Fruit fly (Drosophila melanogaster) whole organism, adult: ENCODE data around the gene SrpRbeta.

Experiments used
- CG1620 ChIP-seq: fragments of 200-800 bp; sonication (Bioruptor generic); optimal IDR thresholded peaks from 2 replicates; lab custom pipeline; 2016; ENCODE audit warnings: missing biosample characterization, missing genetic modification characterization
- CG33017 ChIP-seq: fragments of 200-800 bp; sonication (Bioruptor generic); optimal IDR thresholded peaks from 2 replicates; lab custom pipeline; 2018; ENCODE audit warnings: missing biosample characterization, mild to moderate bottlenecking, missing genetic modification characterization, moderate library complexity
- CG5204 ChIP-seq: fragments of 200-800 bp; sonication (Bioruptor generic); optimal IDR thresholded peaks from 2 replicates; lab custom pipeline; 2016; ENCODE audit warnings: missing biosample characterization, missing genetic modification characterization
- CG7101 ChIP-seq: fragments of 200-800 bp; sonication (Bioruptor generic); optimal IDR thresholded peaks from 2 replicates; lab custom pipeline; 2018; ENCODE audit warnings: missing biosample characterization, mild to moderate bottlenecking, missing genetic modification characterization, moderate library complexity
- Clk ChIP-seq: fragments of 200-800 bp; sonication (Bioruptor generic); optimal IDR thresholded peaks from 2 replicates; lab custom pipeline; 2017; ENCODE audit warnings: missing biosample characterization, missing genetic modification characterization
- Crg-1 ChIP-seq: fragments of 200-800 bp; sonication (Bioruptor generic); optimal IDR thresholded peaks from 2 replicates; lab custom pipeline; 2016; ENCODE audit warnings: missing biosample characterization, missing genetic modification characterization
- Hr96 ChIP-seq: fragments of 200-800 bp; sonication (Bioruptor generic); optimal IDR thresholded peaks from 2 replicates; lab custom pipeline; 2016; ENCODE audit warnings: missing biosample characterization, missing genetic modification characterization
- bab1 ChIP-seq: fragments of 200-800 bp; sonication (Bioruptor generic); optimal IDR thresholded peaks from 3 replicates; lab custom pipeline; 2019; ENCODE audit warnings: missing biosample characterization, mild to moderate bottlenecking, missing genetic modification characterization, moderate library complexity
- cic ChIP-seq: fragments of 200-800 bp; sonication (Bioruptor generic); optimal IDR thresholded peaks from 2 replicates; lab custom pipeline; 2017; ENCODE audit warnings: missing biosample characterization, mild to moderate bottlenecking, missing genetic modification characterization, moderate library complexity
- cnc ChIP-seq, 2 experiments: fragments of >200 bp; optimal IDR thresholded peaks; 2 replicates each; lab custom pipeline; 2017
- kay ChIP-seq: fragments of 200-800 bp; sonication (Bioruptor generic); peaks from one replicate; lab custom pipeline; 2016; ENCODE audit warnings: missing biosample characterization, missing genetic modification characterization, borderline replicate concordance
- toe ChIP-seq: fragments of 200-800 bp; sonication (Bioruptor generic); optimal IDR thresholded peaks from 2 replicates; lab custom pipeline; 2016; ENCODE audit warnings: missing biosample characterization, missing genetic modification characterization

DNA sequence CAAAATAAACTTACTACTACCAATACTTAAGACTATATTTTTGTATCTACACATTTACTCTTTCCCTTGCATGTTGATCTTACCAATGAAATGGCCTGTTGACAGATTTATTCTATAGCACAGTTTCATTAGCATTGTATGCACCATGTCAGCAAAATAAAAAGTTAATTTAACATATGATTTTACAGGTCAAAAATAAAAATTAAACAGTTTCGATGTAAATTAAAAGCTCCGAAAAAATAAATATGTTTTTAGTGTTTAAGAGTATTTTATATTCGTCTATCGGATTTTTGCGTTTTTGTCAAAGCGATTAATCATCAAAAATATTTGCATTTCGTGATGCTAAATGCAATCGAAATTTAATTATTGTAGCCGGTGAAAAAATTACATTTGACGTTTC lies 28.3 kb upstream of the SrpRbeta start:
- no peak for TF ChIP-seq cic
- TF ChIP-seq cnc (optimal IDR thresholded peaks at IDR 0.05; lab: Kevin White, UChicago), result no peak
- no peak for TF ChIP-seq kay (GFP tag; lab: Kevin White, UChicago)
- no peak for TF ChIP-seq CG1620 (GFP tag; lab: Kevin White, UChicago)
- no peak for TF ChIP-seq Clk (GFP tag; lab: Kevin White, UChicago)
- no peak for TF ChIP-seq CG7101
- TF ChIP-seq Hr96 (GFP tag; lab: Kevin White, UChicago), result no peak
- no peak for TF ChIP-seq Crg-1
- TF ChIP-seq bab1, result no peak
- no peak for TF ChIP-seq toe (GFP tag; lab: Kevin White, UChicago)
- no peak for TF ChIP-seq CG5204 (GFP tag; lab: Kevin White, UChicago)
- no peak for TF ChIP-seq CG33017 (tag; lab: Kevin White, UChicago)
